Worm (Caenorhabditis elegans): ENCODE data around the gene T12D8.10.

Gene T12D8.10

DNA sequence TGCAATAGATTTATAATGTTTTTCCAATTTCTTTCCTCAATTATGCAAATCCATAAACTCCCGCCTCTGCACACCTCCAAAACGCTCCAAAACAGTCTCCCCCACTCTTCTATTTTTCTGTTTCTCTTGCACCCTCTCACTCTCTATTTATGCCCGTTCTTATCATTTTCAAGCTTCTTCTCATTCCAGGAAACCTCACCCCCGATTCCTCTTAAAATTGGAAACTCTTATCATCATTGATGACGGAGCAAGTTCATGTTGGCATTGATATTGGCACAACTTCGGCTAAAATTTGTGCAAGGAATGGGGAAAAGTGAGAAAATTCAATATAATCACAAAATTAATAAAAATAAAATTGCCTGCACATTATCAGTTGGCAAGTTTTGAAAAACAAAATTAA, 34.3 kb downstream of the T12D8.10 start, which contains the start of gene shpk-1:
Gene shpk-1, plus strand, starts transcription at position 188 of the 400 bp plus-strand sequence.
- TF ChIP-seq dmd-4 (tag; optimal IDR thresholded peaks at IDR 0.05) (no peak), nhr-77 (tag; optimal IDR thresholded peaks at IDR 0.05) (no peak), F13H6.1 (tag; optimal IDR thresholded peaks at IDR 0.05) (peak; percentile 40), gmeb-1 (tag; optimal IDR thresholded peaks at IDR 0.05) (peak; percentile 46), fos-1 (tag; optimal IDR thresholded peaks at IDR 0.05) (peak; percentile 96), C34F6.9 (tag; optimal IDR thresholded peaks at IDR 0.05) (no peak), peb-1 (tag; optimal IDR thresholded peaks at IDR 0.05) (no peak), unc-62 (GFP tag; optimal IDR thresholded peaks at IDR 0.05) (no peak), ztf-4 (tag; optimal IDR thresholded peaks at IDR 0.05) (no peak), nhr-11 (tag; optimal IDR thresholded peaks at IDR 0.05) (no peak), Y55F3AM.14 (GFP tag; optimal IDR thresholded peaks at IDR 0.05) (no peak), crh-2 (tag; optimal IDR thresholded peaks at IDR 0.05) (peak; percentile 77), ceh-82 (tag; optimal IDR thresholded peaks at IDR 0.05) (no peak), nhr-12 (tag; optimal IDR thresholded peaks at IDR 0.05) (no peak), sma-9 (GFP tag; optimal IDR thresholded peaks at IDR 0.05) (peak; percentile 40), sma-9 (tag; optimal IDR thresholded peaks at IDR 0.05) (no peak)

DNA sequence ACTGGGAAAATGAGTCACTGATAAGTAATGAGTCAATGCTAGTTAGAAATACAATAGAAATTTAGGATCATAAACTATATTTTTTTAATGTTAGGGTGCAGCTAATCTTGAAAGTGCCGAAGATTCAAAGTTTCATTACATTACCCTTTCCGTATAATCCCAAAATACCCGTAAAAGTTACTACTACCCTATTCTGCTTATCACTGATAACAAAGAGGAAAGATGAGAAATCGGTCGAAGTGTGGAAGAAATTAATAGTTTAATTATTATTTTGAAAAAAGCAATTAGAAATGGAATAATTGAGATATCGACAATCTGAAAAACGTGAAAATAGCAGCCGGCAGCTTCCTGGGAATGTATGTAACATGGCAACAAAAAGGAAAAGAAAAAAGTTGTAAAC, 35.3 kb downstream of the T12D8.10 start:
- TF ChIP-seq lsy-2 (tag; optimal IDR thresholded peaks at IDR 0.05) (no peak), fos-1 (tag; optimal IDR thresholded peaks at IDR 0.05) (peak; percentile 51)

ce11 chrIII:13606016-13606530, 36.1 kb downstream of the T12D8.10 start, which contains the start of gene act-5:
TSS of gene act-5 (minus strand) at chrIII:13606066.
- TF ChIP-seq gmeb-1 (tag; optimal IDR thresholded peaks at IDR 0.05), result peak; percentile 41
- TF ChIP-seq nhr-129 (tag; optimal IDR thresholded peaks at IDR 0.05), result peak; percentile 60
- TF ChIP-seq sma-9 (GFP tag; optimal IDR thresholded peaks at IDR 0.05), result peak; percentile 71
- no peak for TF ChIP-seq sma-9 (tag; optimal IDR thresholded peaks at IDR 0.05)
- TF ChIP-seq snpc-4 (tag; optimal IDR thresholded peaks at IDR 0.05), result no peak
- TF ChIP-seq crh-2 (tag; optimal IDR thresholded peaks at IDR 0.05), result peak; percentile 87
- no peak for TF ChIP-seq blmp-1 (tag; optimal IDR thresholded peaks at IDR 0.05; ENCODE audit: insufficient read depth)
- peak; percentile 33 for TF ChIP-seq F13H6.1 (tag; optimal IDR thresholded peaks at IDR 0.05)
- TF ChIP-seq fos-1 (tag; optimal IDR thresholded peaks at IDR 0.05), result peak; percentile 91

ce11 chrIII:13604834-13605233, 37.3 kb downstream of the T12D8.10 start:
- TF ChIP-seq nhr-11 (tag; optimal IDR thresholded peaks at IDR 0.05), result peak; percentile 24
- no peak for TF ChIP-seq unc-55 (GFP tag; optimal IDR thresholded peaks at IDR 0.05)

ce11 chrIII:13600254-13600653, 41.9 kb downstream of the T12D8.10 start:
- TF ChIP-seq unc-39 (tag; optimal IDR thresholded peaks at IDR 0.05) (no peak), R02D3.7 (tag; optimal IDR thresholded peaks at IDR 0.05) (no peak), nhr-11 (tag; optimal IDR thresholded peaks at IDR 0.05) (no peak), unc-55 (GFP tag; optimal IDR thresholded peaks at IDR 0.05) (no peak), ama-1 (optimal IDR thresholded peaks at IDR 0.05) (no peak), elt-1 (tag; optimal IDR thresholded peaks at IDR 0.05) (no peak), mab-5 (tag; optimal IDR thresholded peaks at IDR 0.05) (no peak), sem-4 (tag; optimal IDR thresholded peaks at IDR 0.05) (no peak), ceh-82 (tag; optimal IDR thresholded peaks at IDR 0.05) (no peak), sma-9 (GFP tag; optimal IDR thresholded peaks at IDR 0.05) (no peak), sma-9 (tag; optimal IDR thresholded peaks at IDR 0.05) (no peak), Y55F3AM.14 (GFP tag; optimal IDR thresholded peaks at IDR 0.05) (no peak), elt-3 (tag; optimal IDR thresholded peaks at IDR 0.05) (no peak), lin-39 (tag; optimal IDR thresholded peaks at IDR 0.05) (no peak), nhr-21 (tag; optimal IDR thresholded peaks at IDR 0.05) (no peak), aly-2 (tag; optimal IDR thresholded peaks at IDR 0.05) (no peak)
